Worm (Caenorhabditis elegans): ENCODE data around the gene C16C8.16.

DNA sequence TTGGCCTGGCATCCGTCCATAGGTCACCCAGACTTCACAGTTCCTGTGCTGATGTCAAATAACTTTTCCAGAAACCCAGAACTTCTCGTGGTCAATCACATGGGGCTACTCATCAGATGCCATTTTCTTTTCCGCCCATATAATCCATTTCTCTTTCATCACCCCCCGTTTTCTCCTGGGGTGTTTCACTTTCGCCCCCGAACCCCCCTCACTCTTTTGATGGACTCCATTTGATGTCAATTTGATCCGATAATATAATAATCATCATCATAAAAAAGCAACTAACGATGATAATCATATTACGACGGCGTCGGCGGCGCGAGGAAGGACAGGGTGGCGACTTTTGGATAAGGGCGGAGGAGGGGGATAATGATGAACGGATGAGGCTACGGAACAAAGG is 7.3 kb upstream of the C16C8.16 start:
- TF ChIP-seq egl-27 (tag; optimal IDR thresholded peaks at IDR 0.05) = no peak
- no peak for TF ChIP-seq mdl-1 (tag; optimal IDR thresholded peaks at IDR 0.05)
- TF ChIP-seq skn-1 (tag; optimal IDR thresholded peaks at IDR 0.05) = no peak
- TF ChIP-seq ztf-11 (tag; optimal IDR thresholded peaks at IDR 0.05) = no peak
- TF ChIP-seq lin-39 (tag; optimal IDR thresholded peaks at IDR 0.05) = no peak
- no peak for TF ChIP-seq unc-62 (GFP tag; optimal IDR thresholded peaks at IDR 0.05)
- TF ChIP-seq pha-4 (tag; optimal IDR thresholded peaks at IDR 0.05) = no peak
- TF ChIP-seq fkh-2 (tag; optimal IDR thresholded peaks at IDR 0.05) = no peak
- no peak for TF ChIP-seq nhr-12 (tag; optimal IDR thresholded peaks at IDR 0.05)
- TF ChIP-seq ceh-9 (tag; optimal IDR thresholded peaks at IDR 0.05) = no peak
- TF ChIP-seq elt-1 (tag; optimal IDR thresholded peaks at IDR 0.05) = no peak
- TF ChIP-seq ceh-82 (tag; optimal IDR thresholded peaks at IDR 0.05) = no peak
- no peak for TF ChIP-seq nhr-237 (tag; optimal IDR thresholded peaks at IDR 0.05)
